Fruit fly (Drosophila melanogaster) Kc167 (cell line): ENCODE measurements around the gene CG13912.

ENCODE experiments used
- Myc ChIP-seq: fragments of >200 bp; optimal IDR thresholded peaks from 2 replicates; lab custom pipeline; 2017; ENCODE audit warnings: missing external identifiers
- Sin3A ChIP-seq: fragments of >200 bp; optimal IDR thresholded peaks from 2 replicates; lab custom pipeline; 2018; ENCODE audit warnings: missing external identifiers
- h ChIP-seq: fragments of >200 bp; optimal IDR thresholded peaks from 3 replicates; lab custom pipeline; 2018; ENCODE audit warnings: missing external identifiers
- insv ChIP-seq: fragments of >200 bp; optimal IDR thresholded peaks from 3 replicates; lab custom pipeline; 2018; ENCODE audit warnings: missing external identifiers
- psq ChIP-seq: fragments of >200 bp; optimal IDR thresholded peaks from 2 replicates; lab custom pipeline; 2017; ENCODE audit warnings: missing external identifiers
- ttk ChIP-seq: sonication (Bioruptor generic); optimal IDR thresholded peaks from 2 replicates; lab custom pipeline; 2017; ENCODE audit warnings: missing external identifiers

dm6 chr3L:1151691-1152090, 37.7 kb upstream of the CG13912 start:
- TF ChIP-seq psq (lab: Kevin White, UChicago) (no peak), h (no peak), Myc (lab: Kevin White, UChicago) (no peak), insv (lab: Kevin White, UChicago) (no peak), ttk (lab: Kevin White, UChicago) (no peak), Sin3A (no peak)
